Worm (Caenorhabditis elegans) whole organism, L2 larva: ENCODE measurements around the gene T26G10.5.
"Not testable (repeated sequence)": the region's sequence is repeated elsewhere in the genome, so short reads cannot be mapped to it uniquely, and the experiment has no call there.

Experiments
- C34F6.9 ChIP-seq: fragments of 150-350 bp; optimal IDR thresholded peaks from 2 replicates; lab custom pipeline; 2014; ENCODE audit warnings: missing biosample characterization, missing genetic modification characterization
- F13H6.1 ChIP-seq: sonication (generic microtip); optimal IDR thresholded peaks from 2 replicates; lab custom pipeline; 2016; ENCODE audit warnings: missing genetic modification characterization, missing compliant biosample characterization
- R02D3.7 ChIP-seq: fragments of 150-350 bp; optimal IDR thresholded peaks from 2 replicates; lab custom pipeline; 2014; ENCODE audit warnings: missing biosample characterization, missing genetic modification characterization
- Y55F3AM.14 ChIP-seq: fragments of 200-800 bp; sonication (Bioruptor generic); optimal IDR thresholded peaks from 2 replicates; lab custom pipeline; 2018; ENCODE audit warnings: mild to moderate bottlenecking, missing genetic modification characterization, missing compliant biosample characterization
- ZK546.5 ChIP-seq: sonication (generic microtip); optimal IDR thresholded peaks from 2 replicates; lab custom pipeline; 2017; ENCODE audit warnings: missing biosample characterization, missing genetic modification characterization
- aly-2 ChIP-seq: fragments of 150-350 bp; optimal IDR thresholded peaks from 2 replicates; lab custom pipeline; 2014; ENCODE audit warnings: missing biosample characterization, missing genetic modification characterization
- ama-1 ChIP-seq: fragments of 150-350 bp; optimal IDR thresholded peaks from 2 replicates; lab custom pipeline; 2018; ENCODE audit warnings: inconsistent platforms
- ceh-16 ChIP-seq: fragments of 150-350 bp; optimal IDR thresholded peaks from 2 replicates; lab custom pipeline; 2014; ENCODE audit warnings: missing biosample characterization, missing genetic modification characterization
- ceh-82 ChIP-seq: fragments of 150-350 bp; optimal IDR thresholded peaks from 2 replicates; lab custom pipeline; 2014; ENCODE audit warnings: missing biosample characterization, missing genetic modification characterization
- crh-2 ChIP-seq: sonication (generic microtip); optimal IDR thresholded peaks from 2 replicates; lab custom pipeline; 2017; ENCODE audit warnings: missing biosample characterization, missing genetic modification characterization
- elt-3 ChIP-seq: sonication (generic microtip); optimal IDR thresholded peaks from 2 replicates; lab custom pipeline; 2017; ENCODE audit warnings: missing biosample characterization, missing genetic modification characterization
- lin-13 ChIP-seq: fragments of 150-350 bp; optimal IDR thresholded peaks from 2 replicates; lab custom pipeline; 2014; ENCODE audit warnings: missing biosample characterization, missing genetic modification reagents, missing genetic modification characterization
- lin-39 ChIP-seq: fragments of 150-350 bp; optimal IDR thresholded peaks from 2 replicates; lab custom pipeline; 2014; ENCODE audit warnings: missing biosample characterization, missing genetic modification reagents, missing genetic modification characterization
- lsy-2 ChIP-seq, 2 experiments: fragments of 150-350 bp in 1 of 2; sonication (generic microtip) in 1 of 2; optimal IDR thresholded peaks; 2 replicates each; lab custom pipeline; 2014 to 2017; ENCODE audit warnings: missing biosample characterization in 2 of 2, missing genetic modification characterization in 2 of 2
- mbf-1 ChIP-seq: sonication (generic microtip); optimal IDR thresholded peaks from 2 replicates; lab custom pipeline; 2017; ENCODE audit warnings: missing biosample characterization, missing genetic modification characterization
- mdl-1 ChIP-seq, 2 experiments: fragments of 150-350 bp in 1 of 2; sonication (generic microtip) in 1 of 2; optimal IDR thresholded peaks; 2 replicates each; lab custom pipeline; 2017; ENCODE audit warnings: missing biosample characterization in 2 of 2, missing genetic modification characterization in 2 of 2
- nhr-12 ChIP-seq: fragments of 150-350 bp; optimal IDR thresholded peaks from 2 replicates; lab custom pipeline; 2014; ENCODE audit warnings: missing biosample characterization, missing genetic modification characterization
- nhr-129 ChIP-seq: fragments of 150-350 bp; optimal IDR thresholded peaks from 2 replicates; lab custom pipeline; 2014; ENCODE audit warnings: missing biosample characterization, missing genetic modification characterization
- nhr-21 ChIP-seq: fragments of 150-350 bp; optimal IDR thresholded peaks from 2 replicates; lab custom pipeline; 2014; ENCODE audit warnings: missing biosample characterization, missing genetic modification characterization
- nhr-237 ChIP-seq: fragments of 150-350 bp; optimal IDR thresholded peaks from 2 replicates; lab custom pipeline; 2014; ENCODE audit warnings: missing biosample characterization, missing genetic modification characterization
- nhr-25 ChIP-seq: fragments of 150-350 bp; sonication (generic microtip); optimal IDR thresholded peaks from 3 replicates; lab custom pipeline; 2014; ENCODE audit warnings: missing biosample characterization, missing genetic modification characterization
- nhr-6 ChIP-seq: fragments of 150-350 bp; optimal IDR thresholded peaks from 2 replicates; lab custom pipeline; 2014; ENCODE audit warnings: missing biosample characterization, missing genetic modification characterization
- peb-1 ChIP-seq: fragments of 150-350 bp; optimal IDR thresholded peaks from 2 replicates; lab custom pipeline; 2014; ENCODE audit warnings: missing biosample characterization, missing genetic modification characterization
- sem-4 ChIP-seq: fragments of 150-350 bp; optimal IDR thresholded peaks from 2 replicates; lab custom pipeline; 2014; ENCODE audit warnings: missing biosample characterization, missing genetic modification reagents, missing genetic modification characterization
- skn-1 ChIP-seq: sonication (generic microtip); optimal IDR thresholded peaks from 2 replicates; lab custom pipeline; 2017; ENCODE audit warnings: missing biosample characterization, missing genetic modification characterization
- sma-3 ChIP-seq: sonication (generic microtip); optimal IDR thresholded peaks from 2 replicates; lab custom pipeline; 2016; ENCODE audit warnings: missing genetic modification reagents, missing genetic modification characterization, missing compliant biosample characterization
- sma-9 ChIP-seq, 2 experiments: fragments of 150-350 bp in 1 of 2; sonication (generic microtip) in 1 of 2; optimal IDR thresholded peaks; 2 replicates each; lab custom pipeline; 2014 to 2016; ENCODE audit warnings: missing genetic modification characterization in 2 of 2, mild to moderate bottlenecking in 1 of 2, missing biosample characterization in 1 of 2, missing compliant biosample characterization in 1 of 2, missing genetic modification reagents in 1 of 2, moderate library complexity in 1 of 2
- unc-39 ChIP-seq: fragments of 150-350 bp; optimal IDR thresholded peaks from 2 replicates; lab custom pipeline; 2014; ENCODE audit warnings: missing biosample characterization, missing genetic modification characterization
- zag-1 ChIP-seq: fragments of 150-350 bp; optimal IDR thresholded peaks from 2 replicates; lab custom pipeline; 2014; ENCODE audit warnings: missing biosample characterization, missing genetic modification characterization
- ztf-11 ChIP-seq: sonication (generic microtip); optimal IDR thresholded peaks from 2 replicates; lab custom pipeline; 2017; ENCODE audit warnings: missing biosample characterization, missing genetic modification characterization

Gene T26G10.5

ce11 chrIII:9443417-9444027 lies 17.3 kb upstream of the T26G10.5 start, which contains the start of gene pir-2 (continued):
- TF ChIP-seq nhr-25, result peak; percentile 68
- no peak for TF ChIP-seq mbf-1
- no peak for TF ChIP-seq unc-39 (tag; lab: Kevin White, UChicago)
- TF ChIP-seq elt-3 (tag; lab: Kevin White, UChicago), result no peak
- no peak for TF ChIP-seq lin-39 (tag; lab: Kevin White, UChicago)
- TF ChIP-seq sma-9 (GFP tag; optimal IDR thresholded peaks at IDR 0.05; lab: Kevin White, UChicago), result peak; percentile 81
- TF ChIP-seq sma-9 (tag; optimal IDR thresholded peaks at IDR 0.05; lab: Kevin White, UChicago), result no peak
- TF ChIP-seq ceh-16, result peak; percentile 39
- peak; percentile 74 for TF ChIP-seq zag-1 (tag; lab: Kevin White, UChicago)
- no peak for TF ChIP-seq ceh-82 (tag; lab: Kevin White, UChicago)
- TF ChIP-seq skn-1 (tag; lab: Kevin White, UChicago), result no peak
- TF ChIP-seq sem-4 (tag; lab: Kevin White, UChicago), result peak; percentile 42

- TF ChIP-seq lin-39 (tag; lab: Kevin White, UChicago), result no peak
- no peak for TF ChIP-seq nhr-21 (tag; lab: Kevin White, UChicago)
- no peak for TF ChIP-seq aly-2 (tag; lab: Kevin White, UChicago)
- no peak for TF ChIP-seq crh-2
- TF ChIP-seq sem-4 (tag; lab: Kevin White, UChicago), result no peak
- no peak for TF ChIP-seq lin-13 (GFP tag; lab: Kevin White, UChicago)
- TF ChIP-seq nhr-6 (tag; lab: Kevin White, UChicago), result no peak
- TF ChIP-seq C34F6.9 (tag; lab: Kevin White, UChicago), result no peak
Measured at ce11 chrIII:9442846-9443245, 16.6 kb upstream of the T26G10.5 start.

- peak; percentile 31 for TF ChIP-seq ama-1 (lab: Kevin White, UChicago)
- TF ChIP-seq sma-3, result no peak
- no peak for TF ChIP-seq mdl-1 (tag; optimal IDR thresholded peaks at IDR 0.05; lab: Kevin White, UChicago)
- TF ChIP-seq nhr-21 (tag; lab: Kevin White, UChicago), result no peak
- peak; percentile 19 for TF ChIP-seq nhr-6 (tag; lab: Kevin White, UChicago)
- no peak for TF ChIP-seq nhr-12 (tag; lab: Kevin White, UChicago)
- no peak for TF ChIP-seq lsy-2 (tag; optimal IDR thresholded peaks at IDR 0.05; lab: Kevin White, UChicago)
- peak; percentile 7 for TF ChIP-seq sem-4 (tag; lab: Kevin White, UChicago)
- TF ChIP-seq ceh-16, result no peak
Measured at ce11 chrIII:9441133-9441532, 14.9 kb upstream of the T26G10.5 start, which contains the start of gene emb-30. Gene emb-30, minus strand, starts transcription at chrIII:9441460.

ce11 chrIII:9439399-9439798 lies 13.2 kb upstream of the T26G10.5 start, which contains the start of gene F54C8.1:
Gene F54C8.1, plus strand, starts transcription at chrIII:9439699.
- TF ChIP-seq nhr-129, result no peak

ce11 chrIII:9434999-9435398 lies 8.8 kb upstream of the T26G10.5 start:
- TF ChIP-seq sma-3 (no peak), ztf-11 (tag; lab: Kevin White, UChicago) (no peak), nhr-25 (no peak), zag-1 (tag; lab: Kevin White, UChicago) (no peak), nhr-12 (tag; lab: Kevin White, UChicago) (no peak), R02D3.7 (tag; lab: Kevin White, UChicago) (no peak), skn-1 (tag; lab: Kevin White, UChicago) (no peak), peb-1 (no peak), ama-1 (lab: Kevin White, UChicago) (no peak)

ce11 chrIII:9433576-9434107 lies 7.4 kb upstream of the T26G10.5 start, which contains the start of gene cpar-1:
Gene cpar-1, plus strand, starts transcription at chrIII:9434057.
- TF ChIP-seq ZK546.5 (tag; lab: Kevin White, UChicago) (no peak), unc-39 (tag; lab: Kevin White, UChicago) (no peak), lin-39 (tag; lab: Kevin White, UChicago) (no peak), mbf-1 (no peak)
- TF ChIP-seq, all 48 proteins: peak for 0

ce11 chrIII:9420231-9420630 lies 6.0 kb downstream of the T26G10.5 start, which contains the start of gene T26G10.4:
Gene T26G10.4, plus strand, starts transcription at chrIII:9420531.
- not testable (repeated sequence) for TF ChIP-seq F13H6.1 (tag; lab: Kevin White, UChicago); nhr-237 (tag; lab: Kevin White, UChicago); Y55F3AM.14 (GFP tag; lab: Kevin White, UChicago)
